Worm (Caenorhabditis elegans) whole organism, L2 larva: ENCODE measurements around the gene ptc-1.
A peak's percentile ranks its signal among the peaks of the same experiment; 100 is the strongest.

Source experiments
- egl-27 ChIP-seq: sonication (generic microtip); optimal IDR thresholded peaks from 3 replicates; lab custom pipeline; 2017; ENCODE audit warnings: missing biosample characterization, missing genetic modification reagents, missing genetic modification characterization
- lin-13 ChIP-seq: fragments of 150-350 bp; optimal IDR thresholded peaks from 2 replicates; lab custom pipeline; 2014; ENCODE audit warnings: missing biosample characterization, missing genetic modification reagents, missing genetic modification characterization
- lin-39 ChIP-seq: fragments of 150-350 bp; optimal IDR thresholded peaks from 2 replicates; lab custom pipeline; 2014; ENCODE audit warnings: missing biosample characterization, missing genetic modification reagents, missing genetic modification characterization
- lsy-2 ChIP-seq, 2 experiments: fragments of 150-350 bp in 1 of 2; sonication (generic microtip) in 1 of 2; optimal IDR thresholded peaks; 2 replicates each; lab custom pipeline; 2014 to 2017; ENCODE audit warnings: missing biosample characterization in 2 of 2, missing genetic modification characterization in 2 of 2
- mab-5 ChIP-seq: fragments of 150-350 bp; optimal IDR thresholded peaks from 2 replicates; lab custom pipeline; 2014; ENCODE audit warnings: missing biosample characterization, missing genetic modification characterization
- mbf-1 ChIP-seq: sonication (generic microtip); optimal IDR thresholded peaks from 2 replicates; lab custom pipeline; 2017; ENCODE audit warnings: missing biosample characterization, missing genetic modification characterization
- mdl-1 ChIP-seq, 2 experiments: fragments of 150-350 bp in 1 of 2; sonication (generic microtip) in 1 of 2; optimal IDR thresholded peaks; 2 replicates each; lab custom pipeline; 2017; ENCODE audit warnings: missing biosample characterization in 2 of 2, missing genetic modification characterization in 2 of 2
- nhr-12 ChIP-seq: fragments of 150-350 bp; optimal IDR thresholded peaks from 2 replicates; lab custom pipeline; 2014; ENCODE audit warnings: missing biosample characterization, missing genetic modification characterization
- nhr-237 ChIP-seq: fragments of 150-350 bp; optimal IDR thresholded peaks from 2 replicates; lab custom pipeline; 2014; ENCODE audit warnings: missing biosample characterization, missing genetic modification characterization
- snpc-4 ChIP-seq: fragments of 150-350 bp; optimal IDR thresholded peaks from 2 replicates; lab custom pipeline; 2014; ENCODE audit warnings: missing biosample characterization, missing genetic modification characterization
- unc-62 ChIP-seq: fragments of 150-350 bp; optimal IDR thresholded peaks from 2 replicates; lab custom pipeline; 2014; ENCODE audit warnings: missing biosample characterization, missing genetic modification reagents, missing genetic modification characterization
- zag-1 ChIP-seq: fragments of 150-350 bp; optimal IDR thresholded peaks from 2 replicates; lab custom pipeline; 2014; ENCODE audit warnings: missing biosample characterization, missing genetic modification characterization
- ztf-1 ChIP-seq: fragments of 200-800 bp; sonication (Bioruptor generic); conservative IDR thresholded peaks from 2 replicates; pipeline ENCODE4 v1.3.6; 2022; ENCODE audit warnings: missing genetic modification characterization, missing compliant biosample characterization

ce11 chrII:7880373-7880862 is 12.6 kb upstream of the ptc-1 start, which contains the start of gene perm-1:
- TF ChIP-seq snpc-4 (tag; lab: Kevin White, UChicago) (no peak), nhr-237 (tag; lab: Kevin White, UChicago) (no peak), lsy-2 (tag; optimal IDR thresholded peaks at IDR 0.05; lab: Kevin White, UChicago) (peak in 1 of 2 experiments; percentile 53), egl-27 (tag; lab: Kevin White, UChicago) (no peak), unc-62 (no peak), lin-39 (tag; lab: Kevin White, UChicago) (no peak), mab-5 (no peak), nhr-12 (tag; lab: Kevin White, UChicago) (no peak), mdl-1 (tag; optimal IDR thresholded peaks at IDR 0.05; lab: Kevin White, UChicago) (no peak), zag-1 (no peak), lin-13 (no peak), mbf-1 (tag; lab: Kevin White, UChicago) (no peak), ztf-1 (GFP tag; lab: Robert Waterston, UW) (no peak)
